Worm (Caenorhabditis elegans) whole organism, L4/young adult: ENCODE measurements around the gene ccz-1.

Source experiments
- W03F9.2 ChIP-seq: fragments of 150-350 bp; optimal IDR thresholded peaks from 2 replicates; lab custom pipeline; 2014; ENCODE audit warnings: missing biosample characterization, missing genetic modification characterization
- dao-5 ChIP-seq: sonication (generic microtip); optimal IDR thresholded peaks from 2 replicates; lab custom pipeline; 2016; ENCODE audit warnings: missing genotype, missing genetic modification characterization, moderate library complexity, missing compliant biosample characterization
- him-1 ChIP-seq: sonication (generic microtip); optimal IDR thresholded peaks from 2 replicates; lab custom pipeline; 2016; ENCODE audit warnings: missing genotype, missing genetic modification reagents, missing genetic modification characterization, missing compliant biosample characterization

DNA sequence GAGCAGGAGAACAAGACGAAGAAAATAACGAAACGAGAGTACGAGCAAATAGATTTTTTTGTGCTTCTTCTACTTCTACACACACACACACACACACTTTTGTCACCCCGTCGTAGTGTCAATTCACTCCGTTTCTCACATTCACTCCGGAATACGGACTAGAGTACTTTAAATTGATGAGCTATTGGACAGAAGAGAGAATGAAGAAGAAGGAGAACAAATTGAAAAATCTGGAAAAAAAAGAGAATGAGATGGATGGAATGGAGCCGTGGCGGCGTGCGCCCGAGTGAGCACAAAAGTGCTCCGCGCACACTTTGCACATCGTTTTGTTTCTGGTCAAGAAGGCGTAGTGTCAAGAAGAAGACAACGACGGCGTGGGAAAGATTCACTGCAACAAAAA lies 8.8 kb downstream of the ccz-1 start:
- TF ChIP-seq him-1 (no peak), W03F9.2 (no peak), dao-5 (tag; lab: Kevin White, UChicago) (no peak)
